Fruit fly (Drosophila melanogaster) whole organism, embryonic: Measurements from ENCODE around the gene Rad9.

ENCODE experiments used
- Ada2b ChIP-seq: fragments of 200-800 bp; sonication (Bioruptor generic); IDR thresholded peaks from 2 replicates; pipeline ENCODE4 v1.3.6; 2022; ENCODE audit warnings: missing biosample characterization, missing genetic modification characterization
- Antp ChIP-seq: fragments of 200-800 bp; sonication (Bioruptor generic); optimal IDR thresholded peaks from 3 replicates; lab custom pipeline; 2016; ENCODE audit warnings: missing biosample characterization, missing genetic modification characterization
- CG10321 ChIP-seq: fragments of 200-800 bp; sonication (Bioruptor generic); IDR thresholded peaks from 2 replicates; pipeline ENCODE4 v1.3.6; 2022; ENCODE audit warnings: missing biosample characterization, missing genetic modification characterization
- CG11093 ChIP-seq: fragments of 200-800 bp; sonication (Bioruptor generic); IDR thresholded peaks from 3 replicates; pipeline ENCODE4 v1.3.6; 2022; ENCODE audit warnings: missing biosample characterization, missing genetic modification characterization
- CG11560 ChIP-seq: fragments of 200-800 bp; sonication (Bioruptor generic); IDR thresholded peaks from 3 replicates; pipeline ENCODE4 v1.3.6; 2022; ENCODE audit warnings: missing biosample characterization, missing genetic modification characterization
- CG11695 ChIP-seq: fragments of 200-800 bp; sonication (Bioruptor generic); IDR thresholded peaks from 3 replicates; pipeline ENCODE4 v1.3.6; 2022; ENCODE audit warnings: missing biosample characterization, missing genetic modification characterization
- CG12219 ChIP-seq: fragments of 200-800 bp; sonication (Bioruptor generic); optimal IDR thresholded peaks from 3 replicates; lab custom pipeline; 2018; ENCODE audit warnings: missing biosample characterization, mild to moderate bottlenecking, missing genetic modification characterization
- CG14441 ChIP-seq: fragments of 200-800 bp; sonication (Bioruptor generic); IDR thresholded peaks from 2 replicates; pipeline ENCODE4 v1.3.6; 2022; ENCODE audit warnings: missing biosample characterization, missing genetic modification characterization
- CG16863 ChIP-seq: fragments of 200-800 bp; sonication (Bioruptor generic); optimal IDR thresholded peaks from 3 replicates; lab custom pipeline; 2016; ENCODE audit warnings: missing biosample characterization, missing genetic modification characterization
- CG17186 ChIP-seq: fragments of 200-800 bp; sonication (Bioruptor generic); optimal IDR thresholded peaks from 3 replicates; lab custom pipeline; 2017; ENCODE audit warnings: missing biosample characterization, missing genetic modification reagents, missing genetic modification characterization
- CG17568 ChIP-seq: fragments of 200-800 bp; sonication (Bioruptor generic); optimal IDR thresholded peaks from 2 replicates; lab custom pipeline; 2018; ENCODE audit warnings: missing biosample characterization, mild to moderate bottlenecking, missing genetic modification characterization, moderate library complexity
- CG1792 ChIP-seq: fragments of 200-800 bp; sonication (Bioruptor generic); optimal IDR thresholded peaks from 2 replicates; lab custom pipeline; 2016; ENCODE audit warnings: missing biosample characterization, missing genetic modification characterization
- CG1832 ChIP-seq: fragments of 200-800 bp; sonication (Bioruptor generic); optimal IDR thresholded peaks from 2 replicates; lab custom pipeline; 2017; ENCODE audit warnings: missing biosample characterization, mild to moderate bottlenecking, missing genetic modification characterization, inconsistent platforms
- CG2129 ChIP-seq: fragments of 200-800 bp; sonication (Bioruptor generic); IDR thresholded peaks from 2 replicates; pipeline ENCODE4 v1.3.6; 2022; ENCODE audit warnings: missing biosample characterization, missing genetic modification characterization; ENCODE audit not compliant: partially characterized antibody
- CG31441 ChIP-seq: fragments of 200-800 bp; sonication (Bioruptor generic); IDR thresholded peaks from 2 replicates; pipeline ENCODE4 v1.3.6; 2022; ENCODE audit warnings: missing biosample characterization, missing genetic modification characterization
- CG3726 ChIP-seq: fragments of 200-800 bp; sonication (Bioruptor generic); IDR thresholded peaks from 3 replicates; pipeline ENCODE4, ENCODE4 v1.3.6; 2022; ENCODE audit warnings: missing biosample characterization, missing genetic modification characterization
- CG3995 ChIP-seq: fragments of 200-800 bp; sonication (Bioruptor generic); optimal IDR thresholded peaks from 3 replicates; lab custom pipeline; 2016; ENCODE audit warnings: missing biosample characterization, missing genetic modification characterization
- CG4360 ChIP-seq: fragments of 200-800 bp; sonication (Bioruptor generic); IDR thresholded peaks from 2 replicates; pipeline ENCODE4 v1.3.6; 2022; ENCODE audit warnings: missing biosample characterization, missing genetic modification characterization
- CG6854 ChIP-seq: fragments of 200-800 bp; sonication (Bioruptor generic); optimal IDR thresholded peaks from 3 replicates; lab custom pipeline; 2017; ENCODE audit warnings: missing biosample characterization, mild to moderate bottlenecking, missing genetic modification characterization
- CG7839 ChIP-seq: fragments of 200-800 bp; sonication (Bioruptor generic); optimal IDR thresholded peaks from 3 replicates; lab custom pipeline; 2018; ENCODE audit warnings: missing biosample characterization, mild to moderate bottlenecking, missing genetic modification characterization, moderate library complexity
- CG8089 ChIP-seq: fragments of 200-800 bp; sonication (Bioruptor generic); optimal IDR thresholded peaks from 3 replicates; lab custom pipeline; 2016; ENCODE audit warnings: missing biosample characterization, missing genetic modification characterization
- CG9609 ChIP-seq: fragments of 200-800 bp; sonication (Bioruptor generic); optimal IDR thresholded peaks from 3 replicates; lab custom pipeline; 2016; ENCODE audit warnings: missing biosample characterization, missing genetic modification characterization
- D19A ChIP-seq: fragments of 200-800 bp; optimal IDR thresholded peaks from 3 replicates; lab custom pipeline; 2019; ENCODE audit warnings: missing biosample characterization, mild to moderate bottlenecking, missing genetic modification characterization, moderate library complexity
- Dad ChIP-seq: fragments of 200-800 bp; sonication (Bioruptor generic); optimal IDR thresholded peaks from 3 replicates; lab custom pipeline; 2016; ENCODE audit warnings: missing biosample characterization, missing genetic modification characterization
- Deaf1 ChIP-seq: fragments of 200-800 bp; optimal IDR thresholded peaks from 3 replicates; lab custom pipeline; 2019; ENCODE audit warnings: missing biosample characterization, mild to moderate bottlenecking, missing genetic modification characterization, moderate library complexity
- ERR ChIP-seq: fragments of 200-800 bp; sonication (Bioruptor generic); optimal IDR thresholded peaks from 2 replicates; lab custom pipeline; 2016; ENCODE audit warnings: missing biosample characterization, missing genetic modification characterization
- Hey ChIP-seq: fragments of 200-800 bp; sonication (Bioruptor generic); optimal IDR thresholded peaks from 3 replicates; lab custom pipeline; 2018; ENCODE audit warnings: missing biosample characterization, mild to moderate bottlenecking, missing genetic modification characterization
- MTF-1 ChIP-seq: fragments of 200-800 bp; sonication (Bioruptor generic); optimal IDR thresholded peaks from 2 replicates; lab custom pipeline; 2018; ENCODE audit warnings: missing biosample characterization, mild to moderate bottlenecking, missing genetic modification characterization, borderline replicate concordance
- NC2β ChIP-seq: fragments of 200-800 bp; sonication (Bioruptor generic); optimal IDR thresholded peaks from 2 replicates; lab custom pipeline; 2016; ENCODE audit warnings: missing biosample characterization, missing genetic modification characterization
- Sox102F ChIP-seq: fragments of 200-800 bp; sonication (Bioruptor generic); optimal IDR thresholded peaks from 2 replicates; lab custom pipeline; 2018; ENCODE audit warnings: missing biosample characterization, mild to moderate bottlenecking, missing genetic modification characterization, moderate library complexity
- Tbp ChIP-seq: fragments of >200 bp; optimal IDR thresholded peaks from 2 replicates; lab custom pipeline; 2018; ENCODE audit warnings: missing biosample characterization, missing genetic modification characterization
- Xrp1 ChIP-seq: fragments of 200-800 bp; sonication (Bioruptor generic); IDR thresholded peaks from 2 replicates; pipeline ENCODE4 v1.3.6; 2022; ENCODE audit warnings: missing biosample characterization, missing genetic modification characterization
- btn ChIP-seq: fragments of 200-800 bp; sonication (Bioruptor generic); optimal IDR thresholded peaks from 2 replicates; lab custom pipeline; 2016; ENCODE audit warnings: missing biosample characterization, missing genetic modification characterization
- cato ChIP-seq: fragments of 200-800 bp; sonication (Bioruptor generic); optimal IDR thresholded peaks from 2 replicates; lab custom pipeline; 2016; ENCODE audit warnings: missing biosample characterization, missing genetic modification characterization, borderline replicate concordance
- chinmo ChIP-seq: fragments of 200-800 bp; sonication (Bioruptor generic); IDR thresholded peaks from 4 replicates; pipeline ENCODE4 v1.3.6; 2022; ENCODE audit warnings: missing biosample characterization, missing genetic modification characterization; ENCODE audit not compliant: partially characterized antibody
- cwo ChIP-seq: fragments of 200-800 bp; sonication (Bioruptor generic); optimal IDR thresholded peaks from 3 replicates; lab custom pipeline; 2017; ENCODE audit warnings: missing biosample characterization, missing genetic modification characterization, mild to moderate bottlenecking, moderate library complexity, missing genetic modification reagents
- fu2 ChIP-seq: fragments of 200-800 bp; sonication (Bioruptor generic); optimal IDR thresholded peaks from 2 replicates; lab custom pipeline; 2016; ENCODE audit warnings: missing biosample characterization, missing genetic modification characterization
- gsb ChIP-seq: fragments of 200-800 bp; sonication (Bioruptor generic); IDR thresholded peaks from 2 replicates; pipeline ENCODE4 v1.3.6; 2022; ENCODE audit warnings: missing biosample characterization, missing genetic modification characterization
- hkb ChIP-seq, 2 experiments: fragments of 200-800 bp in 1 of 2; fragments of >200 bp in 1 of 2; sonication (Bioruptor generic) in 1 of 2; IDR thresholded peaks in 1 of 2; optimal IDR thresholded peaks in 1 of 2; 2 replicates each; pipeline versions ENCODE4 v1.3.6 to Lab custom; 2017 to 2022; ENCODE audit warnings: missing biosample characterization in 1 of 2, missing genetic modification characterization in 1 of 2
- jing ChIP-seq: fragments of 200-800 bp; sonication (Bioruptor generic); optimal IDR thresholded peaks from 2 replicates; lab custom pipeline; 2018; ENCODE audit warnings: missing biosample characterization, mild to moderate bottlenecking, missing genetic modification characterization
- jumu ChIP-seq: fragments of 200-800 bp; sonication (Bioruptor generic); optimal IDR thresholded peaks from 3 replicates; lab custom pipeline; 2016; ENCODE audit warnings: missing biosample characterization, missing genetic modification characterization
- mld ChIP-seq: fragments of 200-800 bp; sonication (Bioruptor generic); IDR thresholded peaks from 3 replicates; pipeline ENCODE4 v1.3.6; 2022; ENCODE audit warnings: missing biosample characterization, missing genetic modification characterization; ENCODE audit not compliant: partially characterized antibody
- p53 ChIP-seq: fragments of 200-800 bp; sonication (Bioruptor generic); optimal IDR thresholded peaks from 2 replicates; lab custom pipeline; 2016; ENCODE audit warnings: missing biosample characterization, missing genetic modification characterization
- sens-2 ChIP-seq: fragments of 200-800 bp; sonication (Bioruptor generic); IDR thresholded peaks from 2 replicates; pipeline ENCODE4 v1.3.6; 2022; ENCODE audit warnings: missing biosample characterization, missing genetic modification characterization
- shn ChIP-seq: fragments of 200-800 bp; sonication (Bioruptor generic); optimal IDR thresholded peaks from 3 replicates; lab custom pipeline; 2016; ENCODE audit warnings: missing biosample characterization, missing genetic modification characterization
- sqz ChIP-seq: fragments of 200-800 bp; sonication (Bioruptor generic); optimal IDR thresholded peaks from 3 replicates; lab custom pipeline; 2018; ENCODE audit warnings: missing biosample characterization, mild to moderate bottlenecking, missing genetic modification characterization
- stwl ChIP-seq: fragments of 200-800 bp; sonication (Bioruptor generic); optimal IDR thresholded peaks from 3 replicates; lab custom pipeline; 2018; ENCODE audit warnings: missing biosample characterization, mild to moderate bottlenecking, missing genetic modification characterization, moderate library complexity
- trh ChIP-seq: fragments of 200-800 bp; sonication (Bioruptor generic); optimal IDR thresholded peaks from 2 replicates; lab custom pipeline; 2016; ENCODE audit warnings: missing biosample characterization, missing genetic modification characterization
- vvl ChIP-seq: fragments of 200-800 bp; sonication (Bioruptor generic); IDR thresholded peaks from 2 replicates; pipeline ENCODE4 v1.3.6; 2022; ENCODE audit warnings: missing biosample characterization, missing genetic modification characterization

The Rad9 gene

dm6 chr3L:18901411-18901810 is 29.1 kb upstream of the Rad9 start, which contains the start of the genes arx and CG6843 (continued):
- TF ChIP-seq CG1832 (no peak), CG1792 (GFP tag; lab: Kevin White, UChicago) (no peak), CG31441 (GFP tag; lab: Robert Waterston, UW) (no peak), Antp (GFP tag; lab: Kevin White, UChicago) (no peak), cato (GFP tag; lab: Kevin White, UChicago) (no peak), Xrp1 (GFP tag; lab: Robert Waterston, UW) (no peak), Ada2b (GFP tag; lab: Robert Waterston, UW) (no peak), CG16863 (no peak), CG11093 (GFP tag; lab: Robert Waterston, UW) (no peak)

dm6 chr3L:18898770-18899278 is 26.5 kb upstream of the Rad9 start, which contains the start of gene RpL26:
TSS of gene RpL26 (plus strand) at chr3L:18898875.
- TF ChIP-seq CG17568 (GFP tag; lab: Kevin White, UChicago) (no peak), chinmo (GFP tag; lab: Robert Waterston, UW) (peak; percentile 89), stwl (tag; lab: Kevin White, UChicago) (peak; percentile 46), CG7839 (tag; lab: Kevin White, UChicago) (peak; percentile 53), NC2β (peak; percentile 99), CG2129 (peak; percentile 98), MTF-1 (GFP tag; lab: Kevin White, UChicago) (peak; percentile 14), CG11695 (GFP tag; lab: Robert Waterston, UW) (peak; percentile 64; the same call in 1 of the 3 replicates), CG8089 (GFP tag; lab: Kevin White, UChicago) (peak; percentile 81), trh (GFP tag; lab: Kevin White, UChicago) (peak; percentile 54), CG12219 (GFP tag; lab: Kevin White, UChicago) (no peak), CG9609 (GFP tag; lab: Kevin White, UChicago) (peak; percentile 87), Tbp (GFP tag; lab: Kevin White, UChicago) (no peak), hkb (optimal IDR thresholded peaks at IDR 0.05; lab: Kevin White, UChicago) (peak; percentile 78), hkb (GFP tag; IDR thresholded peaks at IDR 0.05; lab: Robert Waterston, UW) (peak; percentile 23; the same call in 1 of the 2 replicates), jumu (GFP tag; lab: Kevin White, UChicago) (peak; percentile 81), CG11560 (tag; lab: Robert Waterston, UW) (peak; percentile 34; the same call in 1 of the 3 replicates), D19A (tag; lab: Kevin White, UChicago) (peak; percentile 9), Sox102F (GFP tag; lab: Kevin White, UChicago) (no peak), fu2 (GFP tag; lab: Kevin White, UChicago) (peak; percentile 86), cwo (GFP tag; lab: Kevin White, UChicago) (peak; percentile 36), CG3726 (GFP tag; lab: Robert Waterston, UW) (0 out of 3 replicates have a peak, but pooled peaks have one; percentile 5), jing (GFP tag; lab: Kevin White, UChicago) (no peak), sens-2 (GFP tag; lab: Robert Waterston, UW) (no peak), ERR (GFP tag; lab: Kevin White, UChicago) (peak; percentile 26), gsb (GFP tag; lab: Robert Waterston, UW) (no peak), CG3995 (peak; percentile 85), sqz (no peak), vvl (GFP tag; lab: Robert Waterston, UW) (peak; percentile 74; the same call in 1 of the 2 replicates), Deaf1 (no peak), btn (GFP tag; lab: Kevin White, UChicago) (no peak), shn (GFP tag; lab: Kevin White, UChicago) (peak; percentile 91), CG10321 (no peak), p53 (peak; percentile 79), CG14441 (GFP tag; lab: Robert Waterston, UW) (peak; percentile 73), CG4360 (no peak), CG6854 (GFP tag; lab: Kevin White, UChicago) (peak; percentile 25), Hey (tag; lab: Kevin White, UChicago) (no peak), CG17186 (GFP tag; lab: Kevin White, UChicago) (peak; percentile 56), Dad (GFP tag; lab: Kevin White, UChicago) (peak; percentile 72), mld (GFP tag; lab: Robert Waterston, UW) (peak; percentile 90)
